Worm (Caenorhabditis elegans): ENCODE data around the gene T24D5.6.

T24D5.6 gene

DNA sequence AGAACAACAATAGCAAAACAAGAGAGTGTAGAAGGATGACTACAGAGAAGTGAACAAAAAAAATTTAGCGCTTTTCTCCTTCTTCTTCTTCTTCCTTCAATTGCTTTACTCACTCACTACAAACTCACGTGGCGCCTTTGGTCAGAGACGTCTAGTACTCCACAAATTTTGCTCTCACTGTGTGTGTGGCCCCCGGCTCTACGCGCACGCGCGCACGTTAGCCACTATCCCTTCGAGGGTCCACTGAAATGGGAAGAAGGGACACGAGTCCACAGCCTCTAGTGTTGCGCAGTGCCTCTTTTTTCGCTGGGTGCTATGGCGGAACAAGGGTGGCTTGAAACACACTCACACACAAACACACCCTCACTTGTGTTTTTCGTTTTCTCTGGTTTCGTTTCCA, 25.8 kb downstream of the T24D5.6 start (continued):
- TF ChIP-seq unc-130 (tag; optimal IDR thresholded peaks at IDR 0.05) = no peak
- no peak for TF ChIP-seq elt-2 (tag; optimal IDR thresholded peaks at IDR 0.05)
- TF ChIP-seq swsn-7 (tag; optimal IDR thresholded peaks at IDR 0.05) = peak; percentile 17
- TF ChIP-seq hlh-17 (GFP tag; optimal IDR thresholded peaks at IDR 0.05; ENCODE audit: borderline replicate concordance) = no peak
- no peak for TF ChIP-seq ceh-88 (GFP tag; IDR thresholded peaks at IDR 0.05)
- no peak for TF ChIP-seq zip-4 (GFP tag; optimal IDR thresholded peaks at IDR 0.05)
- TF ChIP-seq efl-1 (optimal IDR thresholded peaks at IDR 0.05) = no peak
- no peak for TF ChIP-seq efl-1 (GFP tag; optimal IDR thresholded peaks at IDR 0.05 in 1 of 2)
- no peak for TF ChIP-seq nhr-237 (tag; optimal IDR thresholded peaks at IDR 0.05)
- no peak for TF ChIP-seq nhr-77 (tag; optimal IDR thresholded peaks at IDR 0.05)
- no peak for TF ChIP-seq hpl-2 (GFP tag; optimal IDR thresholded peaks at IDR 0.05)
- no peak for TF ChIP-seq irx-1 (tag; optimal IDR thresholded peaks at IDR 0.05)
- TF ChIP-seq aly-2 (tag; optimal IDR thresholded peaks at IDR 0.05) = no peak
- TF ChIP-seq lin-13 (GFP tag; optimal IDR thresholded peaks at IDR 0.05) = no peak
- TF ChIP-seq hlh-4 (tag; optimal IDR thresholded peaks at IDR 0.05) = no peak
- no peak for TF ChIP-seq nhr-28 (tag; optimal IDR thresholded peaks at IDR 0.05)
- TF ChIP-seq snu-23 (GFP tag; optimal IDR thresholded peaks at IDR 0.05) = peak; percentile 35
- TF ChIP-seq C34B4.2 (tag; optimal IDR thresholded peaks at IDR 0.05) = no peak
- TF ChIP-seq nhr-12 (tag; optimal IDR thresholded peaks at IDR 0.05) = no peak
- TF ChIP-seq lin-14 (GFP tag; optimal IDR thresholded peaks at IDR 0.05) = peak; percentile 90
- no peak for TF ChIP-seq lir-3 (tag; optimal IDR thresholded peaks at IDR 0.05; ENCODE audit: poor library complexity)
- TF ChIP-seq isw-1 (GFP tag; IDR thresholded peaks at IDR 0.05) = no peak; the same call in 1 of the 2 replicates
- no peak for TF ChIP-seq zag-1 (tag; optimal IDR thresholded peaks at IDR 0.05)
- no peak for TF ChIP-seq F16B12.6 (tag; optimal IDR thresholded peaks at IDR 0.05)
- no peak for TF ChIP-seq skn-1 (tag; optimal IDR thresholded peaks at IDR 0.05)
- no peak for TF ChIP-seq nhr-20 (tag; optimal IDR thresholded peaks at IDR 0.05)
- TF ChIP-seq aha-1 (tag; optimal IDR thresholded peaks at IDR 0.05) = no peak
- peak; percentile 35 for TF ChIP-seq nhr-71 (tag; optimal IDR thresholded peaks at IDR 0.05)
- peak in 1 of 2 experiments; percentile 19 for TF ChIP-seq lin-35 (GFP tag; optimal IDR thresholded peaks at IDR 0.05)
- no peak for TF ChIP-seq unc-30 (tag; optimal IDR thresholded peaks at IDR 0.05)
- peak; percentile 17 for TF ChIP-seq nhr-47 (tag; optimal IDR thresholded peaks at IDR 0.05)
- TF ChIP-seq elt-3 (tag; optimal IDR thresholded peaks at IDR 0.05) = no peak
- no peak for TF ChIP-seq snpc-4 (tag; optimal IDR thresholded peaks at IDR 0.05)
- peak; percentile 27 to 37 (median 33) for TF ChIP-seq ceh-82 (tag; optimal IDR thresholded peaks at IDR 0.05)
- TF ChIP-seq fos-1 (tag; optimal IDR thresholded peaks at IDR 0.05) = no peak

DNA sequence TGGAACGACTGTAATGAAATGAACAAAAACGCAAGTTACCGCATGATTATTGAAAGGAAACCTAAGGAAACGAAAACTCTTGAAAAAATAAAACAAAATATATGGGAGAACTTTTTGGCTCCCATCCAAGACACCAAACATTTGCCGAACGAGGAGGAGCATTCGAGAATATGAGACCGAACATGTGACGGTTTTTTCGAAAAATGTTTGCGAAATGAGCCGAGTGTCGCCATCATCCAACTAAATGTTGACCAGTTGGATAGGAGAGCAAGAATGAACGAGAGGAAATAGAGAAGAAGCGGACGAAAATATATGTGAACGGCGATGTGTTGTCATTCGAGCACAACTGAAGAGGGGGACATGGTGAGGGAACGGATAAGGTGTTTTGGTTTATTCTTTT, 26.6 kb downstream of the T24D5.6 start:
- TF ChIP-seq ceh-88 (GFP tag; IDR thresholded peaks at IDR 0.05) (no peak), efl-1 (optimal IDR thresholded peaks at IDR 0.05) (no peak), efl-1 (GFP tag; optimal IDR thresholded peaks at IDR 0.05 in 1 of 2) (peak in 1 of 2 experiments; percentile 31)

DNA sequence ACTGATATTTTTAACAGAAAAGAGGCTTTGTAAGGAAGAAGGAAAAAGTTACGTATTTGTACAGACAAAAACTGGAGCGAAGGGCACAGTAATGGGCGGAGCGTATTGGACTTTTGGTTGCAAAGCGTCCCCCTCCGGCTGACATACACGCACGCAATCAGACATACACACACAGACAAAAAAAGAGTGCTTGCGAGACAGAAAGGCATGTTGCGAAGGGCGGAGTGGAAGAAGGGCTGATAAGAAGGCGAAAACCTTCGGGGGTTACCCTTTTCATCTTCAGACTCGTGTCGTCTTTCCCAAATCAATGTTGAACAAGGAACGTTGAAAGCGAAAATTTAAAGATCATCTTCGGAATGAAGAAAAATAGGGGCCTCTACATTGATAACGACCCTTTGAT, 27.1 kb downstream of the T24D5.6 start:
- TF ChIP-seq egl-13 (tag; optimal IDR thresholded peaks at IDR 0.05) (no peak), nhr-85 (tag) (peak; percentile 57), vab-15 (tag; optimal IDR thresholded peaks at IDR 0.05) (no peak), unc-98 (GFP tag; IDR thresholded peaks at IDR 0.05) (no peak), nhr-77 (tag; optimal IDR thresholded peaks at IDR 0.05) (no peak), C16A3.4 (tag; optimal IDR thresholded peaks at IDR 0.05) (no peak), snpc-4 (tag; optimal IDR thresholded peaks at IDR 0.05) (no peak), snu-23 (GFP tag; optimal IDR thresholded peaks at IDR 0.05) (peak; percentile 33), ces-1 (GFP tag; optimal IDR thresholded peaks at IDR 0.05) (no peak), egl-27 (tag; optimal IDR thresholded peaks at IDR 0.05) (no peak), ztf-11 (tag; optimal IDR thresholded peaks at IDR 0.05) (no peak), nhr-12 (tag; optimal IDR thresholded peaks at IDR 0.05) (no peak), unc-62 (GFP tag; optimal IDR thresholded peaks at IDR 0.05) (no peak), nhr-19 (GFP tag; conservative IDR thresholded peaks at IDR 0.05) (0 out of 2 replicates have a peak, but pooled peaks have one; percentile 14), rnt-1 (tag; optimal IDR thresholded peaks at IDR 0.05) (peak; percentile 1), unc-30 (tag; optimal IDR thresholded peaks at IDR 0.05) (no peak), lin-15B (tag; optimal IDR thresholded peaks at IDR 0.05) (no peak), F16B12.6 (tag; optimal IDR thresholded peaks at IDR 0.05) (no peak), nhr-28 (tag; optimal IDR thresholded peaks at IDR 0.05) (no peak), isw-1 (GFP tag; IDR thresholded peaks at IDR 0.05) (no peak), hlh-4 (tag; optimal IDR thresholded peaks at IDR 0.05) (no peak), unc-86 (tag; optimal IDR thresholded peaks at IDR 0.05) (no peak), lin-39 (tag; optimal IDR thresholded peaks at IDR 0.05) (no peak), ceh-90 (tag; optimal IDR thresholded peaks at IDR 0.05) (no peak), zip-4 (GFP tag; optimal IDR thresholded peaks at IDR 0.05) (no peak), C34B4.2 (tag; optimal IDR thresholded peaks at IDR 0.05) (no peak), nhr-84 (tag; optimal IDR thresholded peaks at IDR 0.05) (no peak)
